Worm (Caenorhabditis elegans) whole organism, L4 larva: ENCODE data around the gene T13H5.1.

Experiments used
- F37D6.2 ChIP-seq: sonication (generic microtip); optimal IDR thresholded peaks from 2 replicates; lab custom pipeline; 2016; ENCODE audit warnings: mild to moderate bottlenecking, missing genetic modification characterization, missing compliant biosample characterization
- R02D3.7 ChIP-seq: fragments of 150-350 bp; sonication (generic microtip); optimal IDR thresholded peaks from 3 replicates; lab custom pipeline; 2014; ENCODE audit warnings: missing biosample characterization, missing genetic modification characterization
- Y105C5A.15 ChIP-seq: fragments of 200-800 bp; sonication (Bioruptor generic); IDR thresholded peaks from 2 replicates; pipeline ENCODE4 v1.3.6; 2022; ENCODE audit warnings: missing genetic modification characterization, missing compliant biosample characterization
- ama-1 ChIP-seq: fragments of 150-350 bp; optimal IDR thresholded peaks from 2 replicates; lab custom pipeline; 2014; ENCODE audit warnings: inconsistent platforms, mixed read lengths
- daf-19 ChIP-seq: fragments of 200-800 bp; sonication (Bioruptor generic); conservative IDR thresholded peaks from 2 replicates; pipeline ENCODE4 v1.3.6; 2022; ENCODE audit warnings: missing genetic modification characterization, missing compliant biosample characterization
- egl-27 ChIP-seq: sonication (generic microtip); optimal IDR thresholded peaks from 3 replicates; lab custom pipeline; 2017; ENCODE audit warnings: missing biosample characterization, missing genetic modification reagents, missing genetic modification characterization
- mep-1 ChIP-seq: fragments of 150-350 bp; sonication (generic microtip); optimal IDR thresholded peaks from 3 replicates; lab custom pipeline; 2014; ENCODE audit warnings: missing biosample characterization, missing genetic modification characterization
- nhr-25 ChIP-seq: sonication (generic microtip); optimal IDR thresholded peaks from 2 replicates; lab custom pipeline; 2017; ENCODE audit warnings: missing genetic modification characterization, mild to moderate bottlenecking, missing compliant biosample characterization, antibody characterized with exemption, moderate library complexity, borderline replicate concordance; ENCODE audit not compliant: insufficient read depth
- nhr-48 ChIP-seq: sonication (generic microtip); optimal IDR thresholded peaks from 2 replicates; lab custom pipeline; 2016; ENCODE audit warnings: mild to moderate bottlenecking, missing genetic modification characterization, missing compliant biosample characterization
- zfp-3 ChIP-seq: fragments of 200-800 bp; sonication (Bioruptor generic); conservative IDR thresholded peaks from 2 replicates; pipeline ENCODE4 v1.3.6; 2022; ENCODE audit warnings: missing genetic modification reagents, missing genetic modification characterization, missing compliant biosample characterization

DNA sequence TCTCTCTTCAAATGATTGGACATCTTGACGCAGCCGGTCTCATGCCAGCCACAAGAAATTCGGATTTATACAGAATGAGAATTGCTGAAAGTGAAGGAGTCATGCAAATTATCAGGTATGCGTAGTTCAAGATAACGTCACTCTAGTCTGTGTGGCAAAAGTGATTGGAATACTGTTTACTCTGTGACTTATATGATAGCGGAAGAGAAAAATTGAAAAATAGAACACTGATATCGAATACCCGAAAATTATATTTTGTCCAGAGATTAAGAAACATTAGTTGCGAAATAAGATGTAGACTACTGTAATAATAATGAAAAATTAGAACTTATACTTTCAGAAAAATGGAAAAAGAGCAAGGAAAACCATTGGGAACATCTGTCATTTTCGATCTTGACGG lies 6.7 kb upstream of the T13H5.1 start:
- TF ChIP-seq nhr-48 (no peak), mep-1 (no peak), egl-27 (tag; lab: Kevin White, UChicago) (no peak), nhr-25 (tag; lab: Kevin White, UChicago) (no peak), Y105C5A.15 (GFP tag; lab: Robert Waterston, UW) (no peak), daf-19 (GFP tag; lab: Robert Waterston, UW) (no peak), zfp-3 (GFP tag; lab: Robert Waterston, UW) (no peak), ama-1 (lab: Kevin White, UChicago) (no peak), F37D6.2 (tag; lab: Kevin White, UChicago) (no peak), R02D3.7 (tag; lab: Kevin White, UChicago) (no peak)
